Fruit fly (Drosophila melanogaster) whole organism, embryonic: ENCODE measurements around the gene Idh3b.
A peak's percentile ranks its signal among the peaks of the same experiment; 100 is the strongest.

Source experiments
- ATbp ChIP-seq: fragments of 200-800 bp; sonication (Bioruptor generic); optimal IDR thresholded peaks from 2 replicates; lab custom pipeline; 2017; ENCODE audit warnings: missing biosample characterization, mild to moderate bottlenecking, missing genetic modification characterization, missing genetic modification reagents
- Abd-B ChIP-seq: fragments of 200-800 bp; sonication (Bioruptor generic); optimal IDR thresholded peaks from 2 replicates; lab custom pipeline; 2018; ENCODE audit warnings: missing biosample characterization, mild to moderate bottlenecking, missing genetic modification characterization, moderate library complexity
- Blimp-1 ChIP-seq: fragments of 200-800 bp; sonication (Bioruptor generic); optimal IDR thresholded peaks from 3 replicates; lab custom pipeline; 2018; ENCODE audit warnings: missing biosample characterization, missing genetic modification characterization, mild to moderate bottlenecking, moderate library complexity, missing genetic modification reagents
- CG10654 ChIP-seq: fragments of 200-800 bp; sonication (Bioruptor generic); optimal IDR thresholded peaks from 2 replicates; lab custom pipeline; 2016; ENCODE audit warnings: missing biosample characterization, missing genetic modification characterization
- CG10959 ChIP-seq: fragments of 200-800 bp; sonication (Bioruptor generic); IDR thresholded peaks from 2 replicates; pipeline ENCODE4 v1.3.6; 2022; ENCODE audit warnings: missing biosample characterization, missing genetic modification characterization
- CG12391 ChIP-seq: fragments of 200-800 bp; sonication (Bioruptor generic); optimal IDR thresholded peaks from 3 replicates; lab custom pipeline; 2018; ENCODE audit warnings: missing biosample characterization, mild to moderate bottlenecking, missing genetic modification characterization, moderate library complexity
- CG14014 ChIP-seq: fragments of 200-800 bp; sonication (Bioruptor generic); IDR thresholded peaks from 2 replicates; pipeline ENCODE4 v1.3.6; 2022; ENCODE audit warnings: missing biosample characterization, missing genetic modification characterization
- CG14965 ChIP-seq: fragments of 200-800 bp; sonication (Bioruptor generic); optimal IDR thresholded peaks from 2 replicates; lab custom pipeline; 2016; ENCODE audit warnings: missing biosample characterization, missing genetic modification characterization, borderline replicate concordance
- CG15073 ChIP-seq: fragments of 200-800 bp; sonication (Bioruptor generic); optimal IDR thresholded peaks from 2 replicates; lab custom pipeline; 2016; ENCODE audit warnings: missing biosample characterization, missing genetic modification characterization
- CG18599 ChIP-seq: fragments of 200-800 bp; sonication (Bioruptor generic); optimal IDR thresholded peaks from 3 replicates; lab custom pipeline; 2017; ENCODE audit warnings: missing biosample characterization, missing genetic modification characterization, mild to moderate bottlenecking, moderate library complexity, missing genetic modification reagents
- CG2678 ChIP-seq: fragments of 200-800 bp; sonication (Bioruptor generic); optimal IDR thresholded peaks from 3 replicates; lab custom pipeline; 2019; ENCODE audit warnings: missing biosample characterization, mild to moderate bottlenecking, missing genetic modification characterization, moderate library complexity
- CG31365 ChIP-seq: fragments of 200-800 bp; sonication (Bioruptor generic); optimal IDR thresholded peaks from 2 replicates; lab custom pipeline; 2018; ENCODE audit warnings: missing biosample characterization, mild to moderate bottlenecking, missing genetic modification characterization
- CG33557 ChIP-seq: fragments of 200-800 bp; sonication (Bioruptor generic); optimal IDR thresholded peaks from 2 replicates; lab custom pipeline; 2019; ENCODE audit warnings: missing biosample characterization, mild to moderate bottlenecking, missing genetic modification characterization, moderate library complexity
- CG34224 ChIP-seq: fragments of 200-800 bp; sonication (Bioruptor generic); IDR thresholded peaks from 3 replicates; pipeline ENCODE4 v1.3.6; 2022; ENCODE audit warnings: missing biosample characterization, missing genetic modification characterization; ENCODE audit not compliant: partially characterized antibody
- CG4328 ChIP-seq: fragments of 200-800 bp; sonication (Bioruptor generic); optimal IDR thresholded peaks from 3 replicates; lab custom pipeline; 2017; ENCODE audit warnings: missing biosample characterization, missing genetic modification reagents, missing genetic modification characterization
- CG4617 ChIP-seq: fragments of 200-800 bp; sonication (Bioruptor generic); optimal IDR thresholded peaks from 3 replicates; lab custom pipeline; 2016; ENCODE audit warnings: missing biosample characterization, missing genetic modification characterization, borderline replicate concordance
- CG4730 ChIP-seq: fragments of 200-800 bp; sonication (Bioruptor generic); IDR thresholded peaks from 2 replicates; pipeline ENCODE4 v1.3.6; 2022; ENCODE audit warnings: missing biosample characterization, missing genetic modification characterization
- CG6254 ChIP-seq: fragments of 200-800 bp; sonication (Bioruptor generic); optimal IDR thresholded peaks from 3 replicates; lab custom pipeline; 2017; ENCODE audit warnings: mild to moderate bottlenecking, missing biosample characterization, missing genetic modification reagents, missing genetic modification characterization
- CG7786 ChIP-seq: fragments of 200-800 bp; sonication (Bioruptor generic); optimal IDR thresholded peaks from 2 replicates; lab custom pipeline; 2016; ENCODE audit warnings: missing biosample characterization, missing genetic modification characterization
- CG7928 ChIP-seq: fragments of 200-800 bp; sonication (Bioruptor generic); optimal IDR thresholded peaks from 2 replicates; lab custom pipeline; 2017; ENCODE audit warnings: missing biosample characterization, mild to moderate bottlenecking, missing genetic modification characterization
- CG8281 ChIP-seq: fragments of 200-800 bp; sonication (Bioruptor generic); optimal IDR thresholded peaks from 2 replicates; lab custom pipeline; 2018; ENCODE audit warnings: missing biosample characterization, mild to moderate bottlenecking, missing genetic modification characterization, moderate library complexity
- CG8359 ChIP-seq: fragments of 200-800 bp; sonication (Bioruptor generic); optimal IDR thresholded peaks from 2 replicates; lab custom pipeline; 2017; ENCODE audit warnings: missing biosample characterization, mild to moderate bottlenecking, missing genetic modification characterization, borderline replicate concordance
- CG9437 ChIP-seq: fragments of 200-800 bp; sonication (Bioruptor generic); optimal IDR thresholded peaks from 2 replicates; lab custom pipeline; 2018; ENCODE audit warnings: missing biosample characterization, mild to moderate bottlenecking, missing genetic modification characterization
- CrebB ChIP-seq: fragments of 200-800 bp; sonication (Bioruptor generic); optimal IDR thresholded peaks from 3 replicates; lab custom pipeline; 2018; ENCODE audit warnings: missing biosample characterization, mild to moderate bottlenecking, missing genetic modification characterization
- Eip74EF ChIP-seq, 2 experiments: fragments of 200-800 bp in 1 of 2; fragments of >200 bp in 1 of 2; sonication (Bioruptor generic) in 1 of 2; optimal IDR thresholded peaks; 2 replicates each; lab custom pipeline; 2017 to 2019; ENCODE audit warnings: missing biosample characterization in 2 of 2, missing genetic modification characterization in 2 of 2, mild to moderate bottlenecking in 1 of 2, moderate library complexity in 1 of 2
- Ets97D ChIP-seq: fragments of 200-800 bp; sonication (Bioruptor generic); optimal IDR thresholded peaks from 3 replicates; lab custom pipeline; 2016; ENCODE audit warnings: missing biosample characterization, missing genetic modification characterization
- Gsc ChIP-seq: fragments of 200-800 bp; sonication (Bioruptor generic); IDR thresholded peaks from 2 replicates; pipeline ENCODE4 v1.3.6; 2022; ENCODE audit warnings: missing biosample characterization, missing genetic modification characterization
- HHEX ChIP-seq: fragments of 200-800 bp; sonication (Bioruptor generic); optimal IDR thresholded peaks from 3 replicates; lab custom pipeline; 2017; ENCODE audit warnings: missing biosample characterization, mild to moderate bottlenecking, missing genetic modification characterization, missing genetic modification reagents
- MESR4 ChIP-seq: fragments of 200-800 bp; sonication (Bioruptor generic); optimal IDR thresholded peaks from 2 replicates; lab custom pipeline; 2018; ENCODE audit warnings: missing biosample characterization, mild to moderate bottlenecking, missing genetic modification characterization, moderate library complexity
- Myb ChIP-seq: fragments of 200-800 bp; sonication (Bioruptor generic); optimal IDR thresholded peaks from 2 replicates; lab custom pipeline; 2016; ENCODE audit warnings: missing biosample characterization, missing genetic modification characterization
- NK7.1 ChIP-seq: fragments of 200-800 bp; sonication (Bioruptor generic); optimal IDR thresholded peaks from 3 replicates; lab custom pipeline; 2016; ENCODE audit warnings: missing biosample characterization, missing genetic modification characterization
- Neu2 ChIP-seq: fragments of 200-800 bp; sonication (Bioruptor generic); optimal IDR thresholded peaks from 3 replicates; lab custom pipeline; 2016; ENCODE audit warnings: missing biosample characterization, missing genetic modification characterization, borderline replicate concordance
- Side ChIP-seq: fragments of 200-800 bp; sonication (Bioruptor generic); optimal IDR thresholded peaks from 2 replicates; lab custom pipeline; 2016; ENCODE audit warnings: missing biosample characterization, missing genetic modification characterization
- Sin3A ChIP-seq: fragments of >200 bp; optimal IDR thresholded peaks from 2 replicates; lab custom pipeline; 2018
- Taf1 ChIP-seq: fragments of 200-800 bp; sonication (Bioruptor generic); IDR thresholded peaks from 2 replicates; pipeline ENCODE4 v1.3.6; 2022; ENCODE audit warnings: missing biosample characterization, missing genetic modification characterization
- bsh ChIP-seq, 2 experiments: fragments of 200-800 bp; sonication (Bioruptor generic); optimal IDR thresholded peaks; 2 replicates each; lab custom pipeline; 2017 to 2018; ENCODE audit warnings: mild to moderate bottlenecking in 2 of 2, missing biosample characterization in 2 of 2, missing genetic modification characterization in 2 of 2, moderate library complexity in 1 of 2
- cato ChIP-seq: fragments of 200-800 bp; sonication (Bioruptor generic); optimal IDR thresholded peaks from 2 replicates; lab custom pipeline; 2016; ENCODE audit warnings: missing biosample characterization, missing genetic modification characterization, borderline replicate concordance
- danr ChIP-seq: fragments of 200-800 bp; sonication (Bioruptor generic); IDR thresholded peaks from 2 replicates; pipeline ENCODE4 v1.3.6; 2022; ENCODE audit warnings: missing biosample characterization, missing genetic modification characterization
- ems ChIP-seq: fragments of 200-800 bp; sonication (Bioruptor generic); optimal IDR thresholded peaks from 3 replicates; lab custom pipeline; 2016; ENCODE audit warnings: missing biosample characterization, missing genetic modification characterization
- en ChIP-seq: fragments of 200-800 bp; sonication (Bioruptor generic); optimal IDR thresholded peaks from 2 replicates; lab custom pipeline; 2016; ENCODE audit warnings: missing biosample characterization, missing genetic modification characterization
- fu2 ChIP-seq: fragments of 200-800 bp; sonication (Bioruptor generic); optimal IDR thresholded peaks from 2 replicates; lab custom pipeline; 2016; ENCODE audit warnings: missing biosample characterization, missing genetic modification characterization
- h ChIP-seq: fragments of >200 bp; optimal IDR thresholded peaks from 2 replicates; lab custom pipeline; 2017
- ham ChIP-seq: fragments of 200-800 bp; sonication (Bioruptor generic); IDR thresholded peaks from 2 replicates; pipeline ENCODE4 v1.3.6; 2022; ENCODE audit warnings: missing biosample characterization, missing genetic modification characterization
- ken ChIP-seq: fragments of 200-800 bp; sonication (Bioruptor generic); IDR thresholded peaks from 3 replicates; pipeline ENCODE4 v1.3.6; 2022; ENCODE audit warnings: missing biosample characterization, missing genetic modification characterization
- nerfin-2 ChIP-seq: fragments of 200-800 bp; sonication (Bioruptor generic); IDR thresholded peaks from 2 replicates; pipeline ENCODE4 v1.3.6; 2022; ENCODE audit warnings: missing biosample characterization, missing genetic modification characterization; ENCODE audit not compliant: partially characterized antibody
- ranshi ChIP-seq: fragments of 200-800 bp; sonication (Bioruptor generic); IDR thresholded peaks from 2 replicates; pipeline ENCODE4 v1.3.6; 2022; ENCODE audit warnings: missing biosample characterization, missing genetic modification characterization
- ro ChIP-seq: fragments of 200-800 bp; sonication (Bioruptor generic); IDR thresholded peaks from 2 replicates; pipeline ENCODE4 v1.3.6; 2022; ENCODE audit warnings: missing biosample characterization, missing genetic modification characterization
- seq ChIP-seq: fragments of 200-800 bp; sonication (Bioruptor generic); IDR thresholded peaks from 2 replicates; pipeline ENCODE4 v1.3.6; 2022; ENCODE audit warnings: missing biosample characterization, missing genetic modification characterization
- slou ChIP-seq: fragments of 200-800 bp; sonication (Bioruptor generic); optimal IDR thresholded peaks from 3 replicates; lab custom pipeline; 2016; ENCODE audit warnings: missing biosample characterization, missing genetic modification characterization
- slp2 ChIP-seq: fragments of 200-800 bp; sonication (Bioruptor generic); optimal IDR thresholded peaks from 2 replicates; lab custom pipeline; 2016; ENCODE audit warnings: missing biosample characterization, missing genetic modification characterization
- ssp ChIP-seq: fragments of 200-800 bp; sonication (Bioruptor generic); IDR thresholded peaks from 2 replicates; pipeline ENCODE4 v1.3.6; 2022; ENCODE audit warnings: missing biosample characterization, missing genetic modification characterization

The Idh3b gene

DNA sequence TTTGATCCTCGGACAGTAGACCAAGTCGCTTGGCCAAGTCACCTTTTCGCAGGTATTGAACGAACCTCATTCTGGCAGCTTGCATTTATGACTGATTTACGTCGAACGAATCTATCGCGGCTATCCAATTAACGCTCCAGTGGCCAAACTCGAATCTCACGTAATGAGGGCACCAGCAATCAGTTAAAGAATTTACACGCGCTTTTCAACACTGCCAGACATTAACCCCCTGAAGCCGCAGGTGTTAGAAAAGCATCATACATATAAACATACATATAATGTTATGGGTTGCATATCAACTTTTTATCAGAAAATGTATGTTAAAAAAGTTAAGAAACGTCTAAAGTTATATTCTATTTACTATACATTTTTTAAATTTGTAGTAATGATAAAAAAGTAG, 6.1 kb upstream of the Idh3b start, which contains the start of gene CG6028 (continued):
- TF ChIP-seq bsh (GFP tag; optimal IDR thresholded peaks at IDR 0.05; lab: Kevin White, UChicago) (peak in 1 of 2 experiments; percentile 17), ken (no peak; the same call in 2 of the 3 replicates), CG31365 (tag; lab: Kevin White, UChicago) (no peak), CG10654 (GFP tag; lab: Kevin White, UChicago) (no peak), CG10959 (no peak), ro (no peak), nerfin-2 (GFP tag; lab: Robert Waterston, UW) (no peak), Ets97D (GFP tag; lab: Kevin White, UChicago) (no peak), CG6254 (GFP tag; lab: Kevin White, UChicago) (no peak), CG18599 (GFP tag; lab: Kevin White, UChicago) (peak; percentile 42), Abd-B (GFP tag; lab: Kevin White, UChicago) (no peak), CG14965 (GFP tag; lab: Kevin White, UChicago) (no peak), ranshi (GFP tag; lab: Robert Waterston, UW) (no peak), CG12391 (tag; lab: Kevin White, UChicago) (no peak), ems (GFP tag; lab: Kevin White, UChicago) (peak; percentile 36), CG33557 (no peak), ssp (GFP tag; lab: Robert Waterston, UW) (no peak), slou (GFP tag; lab: Kevin White, UChicago) (no peak), CG14014 (GFP tag; lab: Robert Waterston, UW) (peak; percentile 24; the same call in 1 of the 2 replicates), CrebB (tag; lab: Kevin White, UChicago) (no peak), Taf1 (GFP tag; lab: Robert Waterston, UW) (no peak), CG7786 (GFP tag; lab: Kevin White, UChicago) (no peak), CG2678 (tag; lab: Kevin White, UChicago) (peak; percentile 19), cato (GFP tag; lab: Kevin White, UChicago) (no peak), fu2 (GFP tag; lab: Kevin White, UChicago) (peak; percentile 3), Myb (GFP tag; lab: Kevin White, UChicago) (no peak), CG7928 (GFP tag; lab: Kevin White, UChicago) (no peak), CG4730 (no peak), Neu2 (GFP tag; lab: Kevin White, UChicago) (no peak), ham (GFP tag; lab: Robert Waterston, UW) (no peak), CG8281 (tag; lab: Kevin White, UChicago) (no peak), CG15073 (GFP tag; lab: Kevin White, UChicago) (no peak), CG4328 (GFP tag; lab: Kevin White, UChicago) (no peak), Blimp-1 (no peak), h (lab: Kevin White, UChicago) (no peak), CG8359 (GFP tag; lab: Kevin White, UChicago) (no peak), CG9437 (GFP tag; lab: Kevin White, UChicago) (peak; percentile 94), seq (no peak), MESR4 (GFP tag; lab: Kevin White, UChicago) (peak; percentile 41), Sin3A (lab: Kevin White, UChicago) (no peak), en (no peak), CG34224 (GFP tag; lab: Robert Waterston, UW) (no peak), Gsc (no peak), ATbp (no peak), Eip74EF (GFP tag; optimal IDR thresholded peaks at IDR 0.05; lab: Kevin White, UChicago) (no peak), slp2 (no peak), danr (GFP tag; lab: Robert Waterston, UW) (no peak), Side (GFP tag; lab: Kevin White, UChicago) (peak; percentile 10), HHEX (GFP tag; lab: Kevin White, UChicago) (no peak), CG4617 (no peak), NK7.1 (GFP tag; lab: Kevin White, UChicago) (no peak)
